Worm (Caenorhabditis elegans): ENCODE results near the gene trap-3.

trap-3 gene

DNA sequence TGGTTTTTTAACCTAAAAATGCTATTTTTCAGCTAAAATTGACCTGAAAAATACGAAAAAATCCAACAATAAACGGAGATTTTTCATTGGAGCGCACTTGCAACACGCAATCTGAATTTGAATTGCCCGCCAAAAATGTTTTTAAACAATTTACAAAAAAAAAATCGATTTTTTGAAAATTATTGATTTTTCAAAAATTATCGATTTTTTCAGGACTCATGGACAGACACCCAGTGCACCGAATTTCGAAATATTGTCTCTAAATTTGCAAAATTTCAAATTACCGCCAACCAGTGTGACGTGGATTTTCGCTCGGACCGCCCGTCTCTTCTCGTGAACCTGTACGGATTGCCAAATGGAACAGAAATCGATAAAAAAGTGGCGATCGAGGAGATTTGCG, 2.6 kb downstream of the trap-3 start:
- TF ChIP-seq R02D3.7 (tag; optimal IDR thresholded peaks at IDR 0.05) (no peak), alr-1 (tag; optimal IDR thresholded peaks at IDR 0.05) (no peak), mbf-1 (tag; optimal IDR thresholded peaks at IDR 0.05) (no peak), nhr-129 (tag; optimal IDR thresholded peaks at IDR 0.05) (no peak), lin-13 (GFP tag; optimal IDR thresholded peaks at IDR 0.05) (no peak), snpc-4 (tag; optimal IDR thresholded peaks at IDR 0.05) (no peak), lsy-2 (tag; optimal IDR thresholded peaks at IDR 0.05) (no peak), nhr-11 (tag; optimal IDR thresholded peaks at IDR 0.05) (no peak), nhr-25 (tag; optimal IDR thresholded peaks at IDR 0.05) (no peak), dmd-4 (tag; optimal IDR thresholded peaks at IDR 0.05) (no peak), ceh-16 (tag; optimal IDR thresholded peaks at IDR 0.05) (no peak), ama-1 (optimal IDR thresholded peaks at IDR 0.05) (no peak), crh-2 (tag; optimal IDR thresholded peaks at IDR 0.05) (no peak), mab-5 (tag; optimal IDR thresholded peaks at IDR 0.05) (no peak), sem-4 (tag; optimal IDR thresholded peaks at IDR 0.05) (no peak), elt-3 (tag; optimal IDR thresholded peaks at IDR 0.05) (no peak), C34F6.9 (tag; optimal IDR thresholded peaks at IDR 0.05) (no peak), zag-1 (tag; optimal IDR thresholded peaks at IDR 0.05) (no peak), elt-1 (tag; optimal IDR thresholded peaks at IDR 0.05) (no peak)

- no peak for TF ChIP-seq mbf-1 (tag; optimal IDR thresholded peaks at IDR 0.05)
- no peak for TF ChIP-seq lin-11 (tag; optimal IDR thresholded peaks at IDR 0.05)
- no peak for TF ChIP-seq nhr-11 (tag; optimal IDR thresholded peaks at IDR 0.05)
- no peak for TF ChIP-seq lin-13 (GFP tag; optimal IDR thresholded peaks at IDR 0.05)
- no peak for TF ChIP-seq C34F6.9 (tag; optimal IDR thresholded peaks at IDR 0.05)
- TF ChIP-seq skn-1 (tag; optimal IDR thresholded peaks at IDR 0.05), result no peak
- TF ChIP-seq nhr-23 (tag; optimal IDR thresholded peaks at IDR 0.05), result no peak
- TF ChIP-seq nhr-237 (tag; optimal IDR thresholded peaks at IDR 0.05), result no peak
- TF ChIP-seq nhr-77 (tag; optimal IDR thresholded peaks at IDR 0.05), result no peak
- no peak for TF ChIP-seq lin-39 (tag; optimal IDR thresholded peaks at IDR 0.05)
- TF ChIP-seq ceh-16 (tag; optimal IDR thresholded peaks at IDR 0.05), result no peak
- TF ChIP-seq aly-2 (tag; optimal IDR thresholded peaks at IDR 0.05), result no peak
- no peak for TF ChIP-seq ama-1 (optimal IDR thresholded peaks at IDR 0.05)
- TF ChIP-seq dmd-4 (tag; optimal IDR thresholded peaks at IDR 0.05), result no peak
These were observed 3.8 kb downstream of the trap-3 start for ce11 chrIV:2393023-2393422.

DNA sequence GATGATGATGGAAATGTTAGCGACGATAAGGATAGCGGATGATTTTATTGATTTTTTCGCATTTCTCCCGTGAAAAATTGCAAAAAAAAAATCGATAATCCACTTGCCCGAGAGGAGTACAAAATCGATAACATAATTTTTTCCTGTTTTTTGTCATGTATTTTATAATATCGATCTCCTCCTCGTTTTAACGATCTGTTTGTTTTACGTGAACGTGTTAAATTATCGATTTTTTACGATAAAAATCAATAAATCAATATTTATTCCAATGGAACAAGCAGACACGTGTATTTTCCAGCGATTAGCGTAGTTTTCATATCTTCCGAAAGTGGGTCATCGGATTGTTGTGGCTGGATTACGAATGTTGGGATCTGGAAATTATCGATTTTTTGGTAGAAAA, 6.8 kb downstream of the trap-3 start:
- TF ChIP-seq unc-62 (GFP tag; optimal IDR thresholded peaks at IDR 0.05) (no peak), unc-55 (GFP tag; optimal IDR thresholded peaks at IDR 0.05) (no peak), mdl-1 (tag; optimal IDR thresholded peaks at IDR 0.05) (no peak), snpc-4 (tag; optimal IDR thresholded peaks at IDR 0.05) (no peak), R02D3.7 (tag; optimal IDR thresholded peaks at IDR 0.05) (no peak), elt-3 (tag; optimal IDR thresholded peaks at IDR 0.05) (no peak), sma-3 (GFP tag; optimal IDR thresholded peaks at IDR 0.05) (no peak), crh-2 (tag; optimal IDR thresholded peaks at IDR 0.05) (no peak), nhr-11 (tag; optimal IDR thresholded peaks at IDR 0.05) (no peak), zag-1 (tag; optimal IDR thresholded peaks at IDR 0.05) (no peak), unc-39 (tag; optimal IDR thresholded peaks at IDR 0.05) (no peak), lsy-2 (tag; optimal IDR thresholded peaks at IDR 0.05) (no peak), ceh-82 (tag; optimal IDR thresholded peaks at IDR 0.05) (no peak), mbf-1 (tag; optimal IDR thresholded peaks at IDR 0.05) (no peak), ztf-1 (GFP tag; conservative IDR thresholded peaks at IDR 0.05) (no peak), ama-1 (optimal IDR thresholded peaks at IDR 0.05) (no peak), nhr-237 (tag; optimal IDR thresholded peaks at IDR 0.05) (no peak), fos-1 (tag; optimal IDR thresholded peaks at IDR 0.05) (no peak)

- TF ChIP-seq sma-9 (GFP tag; optimal IDR thresholded peaks at IDR 0.05), result no peak
- no peak for TF ChIP-seq sma-9 (tag; optimal IDR thresholded peaks at IDR 0.05)
- TF ChIP-seq nhr-21 (tag; optimal IDR thresholded peaks at IDR 0.05), result no peak
- TF ChIP-seq nhr-23 (tag; optimal IDR thresholded peaks at IDR 0.05), result no peak
- TF ChIP-seq snpc-4 (tag; optimal IDR thresholded peaks at IDR 0.05), result no peak
- TF ChIP-seq mdl-1 (tag; optimal IDR thresholded peaks at IDR 0.05), result no peak
- no peak for TF ChIP-seq nhr-129 (tag; optimal IDR thresholded peaks at IDR 0.05)
- TF ChIP-seq aly-2 (tag; optimal IDR thresholded peaks at IDR 0.05), result no peak
- TF ChIP-seq fos-1 (tag; optimal IDR thresholded peaks at IDR 0.05), result no peak
- TF ChIP-seq gmeb-1 (tag; optimal IDR thresholded peaks at IDR 0.05), result no peak
- no peak for TF ChIP-seq unc-62 (GFP tag; optimal IDR thresholded peaks at IDR 0.05)
- no peak for TF ChIP-seq ztf-4 (tag; optimal IDR thresholded peaks at IDR 0.05)
These were observed 9.1 kb downstream of the trap-3 start for ce11 chrIV:2398317-2398716.

Measured in whole organism, L2 larva.